Worm (Caenorhabditis elegans): ENCODE data around the gene wip-1.

Gene wip-1

DNA sequence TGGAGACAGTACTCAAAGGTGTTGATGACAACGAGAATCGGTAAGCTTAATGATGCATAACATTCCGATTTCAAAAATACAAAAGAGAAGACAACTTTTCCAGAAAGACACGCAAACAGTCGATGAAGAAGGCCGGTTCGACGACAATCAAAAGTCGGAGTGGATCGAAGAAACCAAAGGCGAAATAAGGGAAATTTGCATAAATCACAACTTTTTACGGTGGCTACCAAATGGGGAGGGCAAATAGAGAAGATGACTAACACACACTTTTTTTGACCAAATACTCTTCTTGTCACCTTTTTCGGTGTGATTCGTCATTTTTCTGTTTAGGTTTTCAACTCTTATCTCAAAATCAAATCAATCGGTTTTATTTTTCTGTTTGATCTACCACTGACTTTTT lies 17.7 kb downstream of the wip-1 start, which contains the start of gene C45G9.6:
TSS of gene C45G9.6 (plus strand) at position 301 of the 400 bp plus-strand sequence.
- no peak for TF ChIP-seq ham-2 (GFP tag; optimal IDR thresholded peaks at IDR 0.05)
- TF ChIP-seq nhr-76 (tag; optimal IDR thresholded peaks at IDR 0.05), result no peak
- TF ChIP-seq flh-1 (GFP tag; optimal IDR thresholded peaks at IDR 0.05), result no peak
- TF ChIP-seq lin-32 (GFP tag; optimal IDR thresholded peaks at IDR 0.05), result no peak
- TF ChIP-seq unc-62 (GFP tag; optimal IDR thresholded peaks at IDR 0.05), result no peak
- TF ChIP-seq drap-1 (GFP tag; optimal IDR thresholded peaks at IDR 0.05), result no peak
- TF ChIP-seq mep-1 (tag; optimal IDR thresholded peaks at IDR 0.05), result no peak
- TF ChIP-seq cnd-1 (tag; optimal IDR thresholded peaks at IDR 0.05), result no peak
- TF ChIP-seq ces-1 (GFP tag; optimal IDR thresholded peaks at IDR 0.05), result no peak

- TF ChIP-seq nhr-76 (tag; optimal IDR thresholded peaks at IDR 0.05) (no peak), drap-1 (GFP tag; optimal IDR thresholded peaks at IDR 0.05) (no peak), elt-1 (tag; optimal IDR thresholded peaks at IDR 0.05; ENCODE audit: borderline replicate concordance, insufficient read depth) (no peak)
Measured at ce11 chrIII:5042112-5042511, 23.7 kb downstream of the wip-1 start, which contains the start of gene nlp-43. TSS of gene nlp-43 (plus strand) at chrIII:5042412.

DNA sequence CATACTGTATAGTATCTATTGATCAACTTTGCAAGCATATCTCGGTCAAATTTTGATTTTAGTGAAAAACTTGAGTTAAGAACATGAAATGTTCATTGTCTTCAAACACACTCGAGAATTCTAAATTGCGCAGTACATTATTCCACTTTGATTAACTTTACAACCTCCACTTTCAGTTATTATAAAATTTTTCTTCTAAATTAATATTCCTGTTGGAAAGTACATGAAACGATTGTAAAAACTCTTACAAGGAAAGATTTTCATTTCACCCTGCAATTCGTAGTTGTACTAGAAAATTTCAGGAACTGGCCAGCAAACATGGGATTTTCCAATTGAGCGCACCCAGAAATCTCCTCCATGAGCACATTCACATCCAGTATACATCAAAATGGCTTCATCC lies 26.3 kb downstream of the wip-1 start, which contains the start of gene C45G9.14:
TSS of gene C45G9.14 (plus strand) at position 301 of the 400 bp plus-strand sequence.
- no peak for TF ChIP-seq M03D4.4 (tag; optimal IDR thresholded peaks at IDR 0.05)
- TF ChIP-seq zip-8 (tag; optimal IDR thresholded peaks at IDR 0.05), result no peak
- no peak for TF ChIP-seq ceh-39 (tag; optimal IDR thresholded peaks at IDR 0.05)
- TF ChIP-seq elt-1 (tag; optimal IDR thresholded peaks at IDR 0.05; ENCODE audit: borderline replicate concordance, insufficient read depth), result no peak
- no peak for TF ChIP-seq nhr-237 (tag; optimal IDR thresholded peaks at IDR 0.05)
- no peak for TF ChIP-seq unc-120 (tag; optimal IDR thresholded peaks at IDR 0.05; ENCODE audit: poor library complexity, severe bottlenecking)
- no peak for TF ChIP-seq ham-2 (GFP tag; optimal IDR thresholded peaks at IDR 0.05)
- no peak for TF ChIP-seq ceh-43 (GFP tag; optimal IDR thresholded peaks at IDR 0.05)
- TF ChIP-seq drap-1 (GFP tag; optimal IDR thresholded peaks at IDR 0.05), result no peak
- no peak for TF ChIP-seq ceh-83 (GFP tag; optimal IDR thresholded peaks at IDR 0.05)

DNA sequence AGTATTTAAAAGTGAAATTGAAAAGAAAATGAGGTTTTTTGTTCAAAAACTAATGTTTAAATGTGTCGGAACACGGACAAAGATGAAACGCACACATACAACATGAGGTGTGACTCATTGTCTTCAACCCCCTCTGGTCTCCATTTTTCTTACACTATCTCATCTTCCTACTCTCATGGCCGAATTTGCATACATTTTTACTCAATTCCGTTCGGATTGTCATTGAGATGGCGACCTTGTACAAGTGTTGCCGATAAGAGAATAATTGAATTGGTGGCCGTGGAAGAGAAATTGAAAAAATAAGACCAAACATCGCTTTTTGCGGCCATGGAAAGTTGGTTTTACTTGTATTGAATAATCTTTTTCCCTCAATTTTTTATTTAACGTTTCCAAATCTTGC lies 28.7 kb downstream of the wip-1 start, which contains the start of gene txbp-3:
TSS of gene txbp-3 (minus strand) at position 285 of the 400 bp plus-strand sequence.
- TF ChIP-seq ces-1 (GFP tag; optimal IDR thresholded peaks at IDR 0.05) (peak; percentile 91), unc-62 (GFP tag; optimal IDR thresholded peaks at IDR 0.05) (no peak), pha-4 (tag; optimal IDR thresholded peaks at IDR 0.05) (no peak), mep-1 (tag; optimal IDR thresholded peaks at IDR 0.05) (peak; percentile 63)

DNA sequence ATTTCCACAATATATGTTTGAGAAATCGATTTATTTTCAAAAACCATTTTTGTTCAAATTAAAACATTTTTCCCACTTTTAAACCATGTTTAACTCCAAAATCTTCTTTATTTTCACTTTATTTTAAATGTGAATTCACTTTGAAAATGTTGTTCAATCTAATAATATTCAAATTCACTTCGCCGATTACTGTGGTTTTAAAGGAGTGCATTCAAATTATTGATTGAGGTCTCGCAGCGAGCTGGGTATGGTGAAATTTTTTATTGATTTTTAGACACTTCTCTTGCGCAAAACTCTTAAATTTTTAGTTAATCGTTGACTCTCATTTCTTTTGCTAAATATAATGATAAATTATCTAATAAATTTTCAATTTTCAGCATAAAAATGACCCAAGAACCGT lies 29.3 kb downstream of the wip-1 start, which contains the start of gene C45G9.5:
TSS of gene C45G9.5 (plus strand) at position 378 of the 400 bp plus-strand sequence.
- no peak for TF ChIP-seq lin-13 (tag; optimal IDR thresholded peaks at IDR 0.05)
- TF ChIP-seq nhr-237 (tag; optimal IDR thresholded peaks at IDR 0.05), result no peak
- TF ChIP-seq lsy-2 (tag; optimal IDR thresholded peaks at IDR 0.05), result no peak

ce11 chrIII:5051949-5052348 lies 33.5 kb downstream of the wip-1 start, which contains the start of gene C45G9.15:
TSS of gene C45G9.15 (minus strand) at chrIII:5052049.
- no peak for TF ChIP-seq snpc-4 (tag; optimal IDR thresholded peaks at IDR 0.05)

DNA sequence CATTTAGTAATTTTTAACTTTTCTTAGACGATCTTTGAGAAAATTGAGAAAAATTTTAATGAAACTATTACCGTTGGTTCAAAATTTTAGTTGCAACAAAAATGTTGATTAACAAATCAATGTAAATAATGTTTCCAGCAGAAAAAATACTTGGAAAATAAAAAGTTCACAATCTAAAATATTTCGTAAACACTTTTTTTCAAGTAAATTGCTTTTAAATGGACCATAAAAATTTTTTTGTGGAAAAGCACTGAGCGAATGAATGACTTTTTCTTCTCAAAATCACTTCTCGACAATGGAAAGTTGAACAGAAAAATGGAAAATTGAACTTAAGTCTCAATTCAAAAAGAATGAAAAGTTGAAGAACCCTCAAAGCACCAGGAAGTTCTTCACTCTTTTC lies 35.1 kb downstream of the wip-1 start, which contains the start of gene C45G9.8:
TSS of gene C45G9.8 (minus strand) at position 101 of the 400 bp plus-strand sequence.
- TF ChIP-seq elt-1 (tag; optimal IDR thresholded peaks at IDR 0.05; ENCODE audit: borderline replicate concordance, insufficient read depth), result no peak
- TF ChIP-seq nhr-12 (tag; optimal IDR thresholded peaks at IDR 0.05), result no peak
- no peak for TF ChIP-seq mep-1 (tag; optimal IDR thresholded peaks at IDR 0.05)
- no peak for TF ChIP-seq cnd-1 (tag; optimal IDR thresholded peaks at IDR 0.05)
- no peak for TF ChIP-seq elt-3 (tag; optimal IDR thresholded peaks at IDR 0.05)
- no peak for TF ChIP-seq ceh-83 (GFP tag; optimal IDR thresholded peaks at IDR 0.05)
- no peak for TF ChIP-seq tbx-8 (GFP tag; optimal IDR thresholded peaks at IDR 0.05)
- no peak for TF ChIP-seq unc-62 (GFP tag; optimal IDR thresholded peaks at IDR 0.05)
- no peak for TF ChIP-seq ham-2 (GFP tag; optimal IDR thresholded peaks at IDR 0.05)
- TF ChIP-seq ceh-43 (GFP tag; optimal IDR thresholded peaks at IDR 0.05), result no peak
- TF ChIP-seq bed-3 (GFP tag; optimal IDR thresholded peaks at IDR 0.05), result no peak
- no peak for TF ChIP-seq hlh-1 (tag; optimal IDR thresholded peaks at IDR 0.05)
- no peak for TF ChIP-seq ztf-11 (tag; optimal IDR thresholded peaks at IDR 0.05)
- no peak for TF ChIP-seq blmp-1 (tag; optimal IDR thresholded peaks at IDR 0.05)
- TF ChIP-seq sptf-1 (tag; optimal IDR thresholded peaks at IDR 0.05), result no peak
- no peak for TF ChIP-seq sem-2 (GFP tag; optimal IDR thresholded peaks at IDR 0.05)
- no peak for TF ChIP-seq M03D4.4 (tag; optimal IDR thresholded peaks at IDR 0.05)
- no peak for TF ChIP-seq lsy-2 (tag; optimal IDR thresholded peaks at IDR 0.05)

Measured in whole organism, mixed stage, embryonic.